Worm (Caenorhabditis elegans) whole organism, L1 larva: Measurements from ENCODE around the gene srx-64.
A peak's percentile ranks its signal among the peaks of the same experiment; 100 is the strongest.

ENCODE experiments used
- Y116A8C.19 ChIP-seq: sonication (generic microtip); optimal IDR thresholded peaks from 2 replicates; lab custom pipeline; 2016; ENCODE audit warnings: missing compliant biosample characterization, missing genetic modification characterization, borderline replicate concordance
- aha-1 ChIP-seq: fragments of 150-350 bp; optimal IDR thresholded peaks from 2 replicates; lab custom pipeline; 2014; ENCODE audit warnings: missing biosample characterization, missing genetic modification characterization
- ama-1 ChIP-seq: fragments of 150-350 bp; optimal IDR thresholded peaks from 2 replicates; lab custom pipeline; 2014
- blmp-1 ChIP-seq: fragments of 150-350 bp; optimal IDR thresholded peaks from 2 replicates; lab custom pipeline; 2014; ENCODE audit warnings: missing biosample characterization, missing genetic modification characterization
- ceh-63 ChIP-seq: fragments of 200-800 bp; sonication (Bioruptor generic); optimal IDR thresholded peaks from 2 replicates; lab custom pipeline; 2018; ENCODE audit warnings: mild to moderate bottlenecking, missing genetic modification characterization, missing compliant biosample characterization
- dpl-1 ChIP-seq, 3 experiments: fragments of 150-350 bp in 2 of 3; sonication (generic microtip) in 1 of 3; optimal IDR thresholded peaks; 2 replicates each; lab custom pipeline; 2014 to 2017; ENCODE audit warnings: missing biosample characterization in 3 of 3, missing genetic modification characterization in 3 of 3, missing genetic modification reagents in 3 of 3
- efl-1 ChIP-seq, 4 experiments: fragments of 150-350 bp; optimal IDR thresholded peaks in 3 of 4; peaks in 1 of 4; 1 replicate in 1 of 4; 2 replicates in 3 of 4; lab custom pipeline; 2014; ENCODE audit warnings: missing biosample characterization in 2 of 4, missing genetic modification characterization in 2 of 4, missing genetic modification reagents in 2 of 4
- efl-3 ChIP-seq: fragments of 200-800 bp; sonication (Bioruptor generic); optimal IDR thresholded peaks from 2 replicates; lab custom pipeline; 2018; ENCODE audit warnings: mild to moderate bottlenecking, missing genetic modification characterization, missing compliant biosample characterization
- egl-13 ChIP-seq: sonication (generic microtip); optimal IDR thresholded peaks from 2 replicates; lab custom pipeline; 2016; ENCODE audit warnings: missing genotype, missing genetic modification reagents, missing genetic modification characterization, missing compliant biosample characterization
- ets-5 ChIP-seq: fragments of 200-800 bp; sonication (Bioruptor generic); IDR thresholded peaks from 2 replicates; pipeline ENCODE4 v1.3.6; 2022; ENCODE audit warnings: missing genetic modification characterization, missing compliant biosample characterization
- fkh-10 ChIP-seq: sonication (generic microtip); optimal IDR thresholded peaks from 2 replicates; lab custom pipeline; 2017; ENCODE audit warnings: missing biosample characterization, missing genetic modification reagents, missing genetic modification characterization
- fkh-8 ChIP-seq: sonication (generic microtip); optimal IDR thresholded peaks from 2 replicates; lab custom pipeline; 2016; ENCODE audit warnings: mild to moderate bottlenecking, missing genetic modification characterization, missing compliant biosample characterization
- fos-1 ChIP-seq: fragments of 150-350 bp; optimal IDR thresholded peaks from 2 replicates; lab custom pipeline; 2014; ENCODE audit warnings: missing biosample characterization, missing genetic modification characterization
- grh-1 ChIP-seq: fragments of 200-800 bp; sonication (Bioruptor generic); IDR thresholded peaks from 2 replicates; pipeline ENCODE4 v1.3.6; 2022; ENCODE audit warnings: missing genetic modification reagents, missing genetic modification characterization, missing compliant biosample characterization
- irx-1 ChIP-seq: sonication (generic microtip); optimal IDR thresholded peaks from 2 replicates; lab custom pipeline; 2016; ENCODE audit warnings: missing genetic modification characterization, missing compliant biosample characterization
- isw-1 ChIP-seq: fragments of 200-800 bp; sonication (Bioruptor generic); IDR thresholded peaks from 2 replicates; pipeline ENCODE4 v1.3.6; 2022; ENCODE audit warnings: missing genetic modification characterization, missing compliant biosample characterization
- jun-1 ChIP-seq: fragments of 150-350 bp; optimal IDR thresholded peaks from 2 replicates; lab custom pipeline; 2014; ENCODE audit warnings: missing biosample characterization, missing genetic modification reagents, missing genetic modification characterization
- lin-13 ChIP-seq: fragments of 150-350 bp; optimal IDR thresholded peaks from 2 replicates; lab custom pipeline; 2014; ENCODE audit warnings: missing biosample characterization, missing genetic modification reagents, missing genetic modification characterization
- lin-14 ChIP-seq: fragments of 200-800 bp; sonication (Bioruptor generic); optimal IDR thresholded peaks from 2 replicates; lab custom pipeline; 2018; ENCODE audit warnings: mild to moderate bottlenecking, missing genetic modification characterization, moderate library complexity, missing compliant biosample characterization
- lin-15B ChIP-seq: fragments of 150-350 bp; sonication (generic microtip); optimal IDR thresholded peaks from 3 replicates; lab custom pipeline; 2014; ENCODE audit warnings: missing biosample characterization, missing genetic modification characterization
- lin-35 ChIP-seq, 2 experiments: fragments of 150-350 bp; optimal IDR thresholded peaks; 2 replicates each; lab custom pipeline; 2014; ENCODE audit warnings: missing biosample characterization in 2 of 2, missing genetic modification characterization in 2 of 2, missing genetic modification reagents in 2 of 2
- lir-3 ChIP-seq: sonication (generic microtip); optimal IDR thresholded peaks from 2 replicates; lab custom pipeline; 2016; ENCODE audit warnings: mild to moderate bottlenecking, missing genetic modification characterization, moderate library complexity, missing compliant biosample characterization; ENCODE audit not compliant: poor library complexity
- mdl-1 ChIP-seq, 2 experiments: fragments of 150-350 bp; optimal IDR thresholded peaks; 2 replicates each; lab custom pipeline; 2014 to 2017; ENCODE audit warnings: missing biosample characterization in 2 of 2, missing genetic modification characterization in 2 of 2, inconsistent platforms in 1 of 2
- nhr-20 ChIP-seq: sonication (generic microtip); optimal IDR thresholded peaks from 2 replicates; lab custom pipeline; 2016; ENCODE audit warnings: mild to moderate bottlenecking, missing genetic modification characterization, missing compliant biosample characterization
- nhr-47 ChIP-seq: sonication (generic microtip); optimal IDR thresholded peaks from 2 replicates; lab custom pipeline; 2016; ENCODE audit warnings: mild to moderate bottlenecking, missing genetic modification characterization, moderate library complexity, missing compliant biosample characterization
- nhr-77 ChIP-seq: fragments of 150-350 bp; optimal IDR thresholded peaks from 2 replicates; lab custom pipeline; 2014; ENCODE audit warnings: missing biosample characterization, missing genetic modification characterization
- nhr-85 ChIP-seq: sonication (generic microtip); peaks from one replicate; lab custom pipeline; 2016; ENCODE audit warnings: missing genetic modification characterization, inconsistent platforms, missing compliant biosample characterization
- pag-3 ChIP-seq: sonication (generic microtip); optimal IDR thresholded peaks from 2 replicates; lab custom pipeline; 2017; ENCODE audit warnings: missing genetic modification characterization, mild to moderate bottlenecking, missing compliant biosample characterization, antibody characterized with exemption, borderline replicate concordance; ENCODE audit not compliant: insufficient read depth
- pqm-1 ChIP-seq: sonication (generic microtip); optimal IDR thresholded peaks from 3 replicates; lab custom pipeline; 2017; ENCODE audit warnings: missing biosample characterization, missing genetic modification characterization
- rnt-1 ChIP-seq: sonication (generic microtip); optimal IDR thresholded peaks from 2 replicates; lab custom pipeline; 2016; ENCODE audit warnings: mild to moderate bottlenecking, missing genetic modification characterization, moderate library complexity, missing compliant biosample characterization
- snpc-4 ChIP-seq: fragments of 150-350 bp; optimal IDR thresholded peaks from 2 replicates; lab custom pipeline; 2014; ENCODE audit warnings: missing biosample characterization, missing genetic modification characterization
- snu-23 ChIP-seq: sonication (generic microtip); optimal IDR thresholded peaks from 2 replicates; lab custom pipeline; 2016; ENCODE audit warnings: missing genetic modification characterization, missing compliant biosample characterization
- sox-4 ChIP-seq: sonication (generic microtip); optimal IDR thresholded peaks from 2 replicates; lab custom pipeline; 2016; ENCODE audit warnings: missing genetic modification characterization, missing compliant biosample characterization
- unc-30 ChIP-seq: sonication (generic microtip); optimal IDR thresholded peaks from 2 replicates; lab custom pipeline; 2017; ENCODE audit warnings: missing biosample characterization, missing genetic modification characterization
- unc-62 ChIP-seq: fragments of 150-350 bp; optimal IDR thresholded peaks from 2 replicates; lab custom pipeline; 2014; ENCODE audit warnings: missing biosample characterization, missing genetic modification reagents, missing genetic modification characterization
- unc-98 ChIP-seq: fragments of 200-800 bp; sonication (Bioruptor generic); IDR thresholded peaks from 2 replicates; pipeline ENCODE4 v1.3.6; 2022; ENCODE audit warnings: missing genetic modification characterization, missing compliant biosample characterization
- xbp-1 ChIP-seq: sonication (generic microtip); optimal IDR thresholded peaks from 2 replicates; lab custom pipeline; 2016; ENCODE audit warnings: missing genetic modification characterization, missing compliant biosample characterization

Gene srx-64

ce11 chrV:3902458-3903157 is 26.6 kb upstream of the srx-64 start, which contains the start of the genes str-229 and srh-190 (continued):
- TF ChIP-seq unc-62 (GFP tag; lab: Kevin White, UChicago), result no peak

ce11 chrV:3903424-3903823 is 25.8 kb upstream of the srx-64 start:
- TF ChIP-seq efl-1 (optimal IDR thresholded peaks at IDR 0.05; lab: Kevin White, UChicago) (no peak), efl-1 (GFP tag; optimal IDR thresholded peaks at IDR 0.05 in 1 of 2; lab: Kevin White, UChicago) (peak in 1 of 2 experiments; percentile 33), fkh-10 (GFP tag; lab: Kevin White, UChicago) (no peak), mdl-1 (tag; optimal IDR thresholded peaks at IDR 0.05; lab: Kevin White, UChicago) (no peak), snu-23 (GFP tag; lab: Kevin White, UChicago) (no peak), egl-13 (tag; lab: Kevin White, UChicago) (no peak)

ce11 chrV:3905841-3906240 is 23.4 kb upstream of the srx-64 start, which contains the start of gene nhr-156:
Gene nhr-156, plus strand, starts transcription at chrV:3906106.
- TF ChIP-seq dpl-1 (GFP tag; optimal IDR thresholded peaks at IDR 0.05; lab: Kevin White, UChicago), result peak in 1 of 3 experiments; percentile 9
- TF ChIP-seq efl-3, result no peak
- TF ChIP-seq rnt-1, result peak; percentile 11
- TF ChIP-seq unc-98 (GFP tag; lab: Robert Waterston, UW), result no peak
- peak; percentile 64 for TF ChIP-seq nhr-85 (tag; lab: Kevin White, UChicago)
- TF ChIP-seq ama-1 (lab: Kevin White, UChicago), result no peak
- TF ChIP-seq lin-35 (GFP tag; optimal IDR thresholded peaks at IDR 0.05; lab: Kevin White, UChicago), result peak in 1 of 2 experiments; percentile 13
- no peak for TF ChIP-seq xbp-1
- no peak for TF ChIP-seq lin-13 (GFP tag; lab: Kevin White, UChicago)
- TF ChIP-seq irx-1 (tag; lab: Kevin White, UChicago), result no peak
- TF ChIP-seq pag-3 (tag; lab: Kevin White, UChicago), result no peak
- TF ChIP-seq jun-1 (tag; lab: Kevin White, UChicago), result no peak
- peak in 1 of 2 experiments; percentile 22 for TF ChIP-seq efl-1 (optimal IDR thresholded peaks at IDR 0.05; lab: Kevin White, UChicago)
- TF ChIP-seq efl-1 (GFP tag; optimal IDR thresholded peaks at IDR 0.05 in 1 of 2; lab: Kevin White, UChicago), result peak in 1 of 2 experiments; percentile 8
- no peak for TF ChIP-seq snpc-4
- TF ChIP-seq blmp-1, result peak; percentile 78

- TF ChIP-seq unc-30 (tag; lab: Kevin White, UChicago) (no peak), pqm-1 (tag; lab: Kevin White, UChicago) (no peak), grh-1 (GFP tag; lab: Robert Waterston, UW) (no peak), lir-3 (no peak), nhr-47 (tag; lab: Kevin White, UChicago) (no peak), lin-15B (tag; lab: Kevin White, UChicago) (no peak), fos-1 (tag; lab: Kevin White, UChicago) (no peak), isw-1 (no peak), xbp-1 (no peak), nhr-20 (tag; lab: Kevin White, UChicago) (no peak), lin-14 (GFP tag; lab: Kevin White, UChicago) (no peak), fkh-8 (tag; lab: Kevin White, UChicago) (no peak), aha-1 (tag; lab: Kevin White, UChicago) (no peak), sox-4 (tag; lab: Kevin White, UChicago) (no peak), unc-62 (GFP tag; lab: Kevin White, UChicago) (no peak)
These were observed 16.7 kb upstream of the srx-64 start, which contains the start of gene srx-68 for ce11 chrV:3912472-3912871. Gene srx-68, plus strand, starts transcription at chrV:3912772.

- TF ChIP-seq nhr-20 (tag; lab: Kevin White, UChicago), result no peak
- no peak for TF ChIP-seq lin-35 (GFP tag; optimal IDR thresholded peaks at IDR 0.05; lab: Kevin White, UChicago)
- TF ChIP-seq ets-5 (GFP tag; lab: Robert Waterston, UW), result no peak
- TF ChIP-seq ceh-63, result no peak
- TF ChIP-seq lin-15B (tag; lab: Kevin White, UChicago), result no peak
- no peak for TF ChIP-seq nhr-77
- no peak for TF ChIP-seq Y116A8C.19 (tag; lab: Kevin White, UChicago)
These were observed 16.1 kb upstream of the srx-64 start for ce11 chrV:3913131-3913530.
